Fruit fly (Drosophila melanogaster) whole organism, embryonic: ENCODE results near the gene Tre1.

Source experiments
- CG4730 ChIP-seq: fragments of 200-800 bp; sonication (Bioruptor generic); IDR thresholded peaks from 2 replicates; pipeline ENCODE4 v1.3.6; 2022; ENCODE audit warnings: missing biosample characterization, missing genetic modification characterization
- CG7786 ChIP-seq: fragments of 200-800 bp; sonication (Bioruptor generic); optimal IDR thresholded peaks from 2 replicates; lab custom pipeline; 2016; ENCODE audit warnings: missing biosample characterization, missing genetic modification characterization
- Drgx ChIP-seq: fragments of 200-800 bp; sonication (Bioruptor generic); IDR thresholded peaks from 2 replicates; pipeline ENCODE4 v1.3.6; 2022; ENCODE audit warnings: missing biosample characterization, missing genetic modification characterization
- Scr ChIP-seq: fragments of 200-800 bp; sonication (Bioruptor generic); IDR thresholded peaks from 2 replicates; pipeline ENCODE4 v1.3.6; 2022; ENCODE audit warnings: missing biosample characterization, missing genetic modification characterization; ENCODE audit not compliant: partially characterized antibody
- sens ChIP-seq: fragments of 200-800 bp; sonication (Bioruptor generic); peaks from one replicate; lab custom pipeline; 2016; ENCODE audit warnings: missing biosample characterization, missing genetic modification characterization
- toy ChIP-seq: fragments of 200-800 bp; sonication (Bioruptor generic); IDR thresholded peaks from 2 replicates; pipeline ENCODE4 v1.3.6; 2022; ENCODE audit warnings: missing biosample characterization, missing genetic modification characterization
- ttk ChIP-seq: fragments of 200-800 bp; sonication (Bioruptor generic); IDR thresholded peaks from 2 replicates; pipeline ENCODE4 v2.1.2; 2022; ENCODE audit warnings: missing biosample characterization, missing genetic modification characterization

The Tre1 gene

DNA sequence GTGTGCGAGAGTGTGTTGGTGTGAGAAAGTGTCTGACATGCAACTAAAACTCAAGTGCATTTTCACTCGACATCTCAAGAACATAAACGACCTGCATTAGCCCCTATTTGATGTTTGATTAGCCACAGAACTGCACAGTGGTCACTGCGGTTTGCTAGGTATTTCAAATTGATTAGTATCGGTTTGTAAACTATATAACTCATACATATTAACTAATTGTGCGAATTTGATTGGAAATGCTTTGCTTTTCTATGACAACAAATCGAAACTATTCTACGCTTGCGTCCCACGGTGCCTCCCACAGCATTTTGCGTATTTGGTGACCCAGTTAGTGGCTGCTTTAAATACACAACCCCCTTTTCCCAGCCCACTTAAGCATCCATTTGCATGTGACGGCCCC, 45.1 kb downstream of the Tre1 start:
- TF ChIP-seq ttk (GFP tag; lab: Robert Waterston, UW) (0 out of 2 replicates have a peak, but pooled peaks have one; percentile 19), toy (no peak), Scr (GFP tag; lab: Robert Waterston, UW) (no peak), sens (GFP tag; lab: Kevin White, UChicago) (peak; percentile 55), Drgx (peak; percentile 51), CG4730 (GFP tag; lab: Robert Waterston, UW) (no peak), CG7786 (GFP tag; lab: Kevin White, UChicago) (no peak)
